Worm (Caenorhabditis elegans): ENCODE results near the gene str-16.

ce11 chrV:3196832-3197329 lies 39.8 kb upstream of the str-16 start, which contains the start of the genes Y73C8B.1 and Y73C8B.5:
- TF ChIP-seq nhr-67 (tag; optimal IDR thresholded peaks at IDR 0.05) = no peak
- TF ChIP-seq unc-62 (GFP tag; optimal IDR thresholded peaks at IDR 0.05) = no peak
- no peak for TF ChIP-seq jun-1 (tag; optimal IDR thresholded peaks at IDR 0.05)
- peak; percentile 22 for TF ChIP-seq nfya-1 (tag; optimal IDR thresholded peaks at IDR 0.05; ENCODE audit: insufficient read depth)
- no peak for TF ChIP-seq R02D3.7 (tag; optimal IDR thresholded peaks at IDR 0.05)
- TF ChIP-seq skn-1 (tag; optimal IDR thresholded peaks at IDR 0.05) = no peak
- no peak for TF ChIP-seq nhr-237 (tag; optimal IDR thresholded peaks at IDR 0.05)
- no peak for TF ChIP-seq ZK546.5 (tag; optimal IDR thresholded peaks at IDR 0.05)
- no peak for TF ChIP-seq nhr-12 (tag; optimal IDR thresholded peaks at IDR 0.05)
- TF ChIP-seq elt-3 (tag; optimal IDR thresholded peaks at IDR 0.05) = no peak
- no peak for TF ChIP-seq tbx-2 (tag; optimal IDR thresholded peaks at IDR 0.05)

Data from whole organism, L3 larva.